Fruit fly (Drosophila melanogaster) whole organism, prepupa: ENCODE data around the gene CG42763.

Experiments used
- Blimp-1 ChIP-seq: fragments of 200-800 bp; sonication (Bioruptor generic); optimal IDR thresholded peaks from 3 replicates; lab custom pipeline; 2017; ENCODE audit warnings: missing biosample characterization, missing genetic modification characterization, mild to moderate bottlenecking, moderate library complexity, missing genetic modification reagents
- CG10669 ChIP-seq: fragments of 200-800 bp; sonication (Bioruptor generic); optimal IDR thresholded peaks from 3 replicates; lab custom pipeline; 2018; ENCODE audit warnings: missing biosample characterization, mild to moderate bottlenecking, missing genetic modification characterization, moderate library complexity
- CG11294 ChIP-seq: fragments of 200-800 bp; sonication (Bioruptor generic); IDR thresholded peaks from 2 replicates; pipeline ENCODE4 v1.3.6; 2022; ENCODE audit warnings: missing biosample characterization, missing genetic modification characterization
- CG11762 ChIP-seq: fragments of 200-800 bp; sonication (Bioruptor generic); optimal IDR thresholded peaks from 3 replicates; lab custom pipeline; 2016; ENCODE audit warnings: missing biosample characterization, missing genetic modification characterization; ENCODE audit not compliant: insufficient read depth
- CG11902 ChIP-seq: fragments of 200-800 bp; sonication (Bioruptor generic); optimal IDR thresholded peaks from 3 replicates; lab custom pipeline; 2016; ENCODE audit warnings: missing biosample characterization, missing genetic modification characterization
- CG15336 ChIP-seq: fragments of 200-800 bp; sonication (Bioruptor generic); IDR thresholded peaks from 2 replicates; pipeline ENCODE4 v1.3.6; 2022; ENCODE audit warnings: missing biosample characterization, missing genetic modification characterization
- CG31627 ChIP-seq: fragments of 200-800 bp; sonication (Bioruptor generic); optimal IDR thresholded peaks from 3 replicates; lab custom pipeline; 2016; ENCODE audit warnings: missing biosample characterization, missing genetic modification characterization
- CG32006 ChIP-seq: fragments of 200-800 bp; sonication (Bioruptor generic); optimal IDR thresholded peaks from 3 replicates; lab custom pipeline; 2017; ENCODE audit warnings: missing biosample characterization, mild to moderate bottlenecking, missing genetic modification characterization
- CG3919 ChIP-seq: fragments of 200-800 bp; sonication (Bioruptor generic); optimal IDR thresholded peaks from 3 replicates; lab custom pipeline; 2016; ENCODE audit warnings: missing biosample characterization, missing genetic modification characterization
- CG4318 ChIP-seq: fragments of 200-800 bp; sonication (Bioruptor generic); optimal IDR thresholded peaks from 3 replicates; lab custom pipeline; 2017; ENCODE audit warnings: missing biosample characterization, mild to moderate bottlenecking, missing genetic modification characterization
- CG6163 ChIP-seq: fragments of 200-800 bp; sonication (Bioruptor generic); IDR thresholded peaks from 3 replicates; pipeline ENCODE4 v1.3.6; 2022; ENCODE audit warnings: missing biosample characterization, missing genetic modification characterization
- CG6276 ChIP-seq: fragments of 200-800 bp; sonication (Bioruptor generic); optimal IDR thresholded peaks from 2 replicates; lab custom pipeline; 2017; ENCODE audit warnings: missing biosample characterization, mild to moderate bottlenecking, missing genetic modification characterization
- CG6792 ChIP-seq: fragments of 200-800 bp; sonication (Bioruptor generic); optimal IDR thresholded peaks from 3 replicates; lab custom pipeline; 2016; ENCODE audit warnings: missing biosample characterization, missing genetic modification characterization
- CG6808 ChIP-seq: fragments of 200-800 bp; sonication (Bioruptor generic); optimal IDR thresholded peaks from 3 replicates; lab custom pipeline; 2017; ENCODE audit warnings: missing biosample characterization, missing genetic modification characterization, mild to moderate bottlenecking, moderate library complexity, missing genetic modification reagents
- CG6854 ChIP-seq: fragments of 200-800 bp; sonication (Bioruptor generic); optimal IDR thresholded peaks from 2 replicates; lab custom pipeline; 2017; ENCODE audit warnings: missing biosample characterization, mild to moderate bottlenecking, missing genetic modification characterization
- CG7368 ChIP-seq: fragments of 200-800 bp; sonication (Bioruptor generic); optimal IDR thresholded peaks from 3 replicates; lab custom pipeline; 2016; ENCODE audit warnings: missing biosample characterization, missing genetic modification characterization
- Eip78C ChIP-seq: fragments of 200-800 bp; sonication (Bioruptor generic); peaks from one replicate; lab custom pipeline; 2016; ENCODE audit warnings: missing biosample characterization, missing genetic modification characterization
- Eip93F ChIP-seq: fragments of 200-800 bp; sonication (Bioruptor generic); optimal IDR thresholded peaks from 2 replicates; lab custom pipeline; 2016; ENCODE audit warnings: missing biosample characterization, mild to moderate bottlenecking, missing genetic modification characterization
- Ets96B ChIP-seq: fragments of 200-800 bp; optimal IDR thresholded peaks from 2 replicates; lab custom pipeline; 2019; ENCODE audit warnings: missing biosample characterization, mild to moderate bottlenecking, missing genetic modification characterization, moderate library complexity
- Gug ChIP-seq: fragments of 200-800 bp; sonication (Bioruptor generic); IDR thresholded peaks from 2 replicates; pipeline ENCODE4 v1.3.6; 2022; ENCODE audit warnings: missing biosample characterization, missing genetic modification characterization
- Hr38 ChIP-seq: sonication (Bioruptor generic); optimal IDR thresholded peaks from 2 replicates; lab custom pipeline; 2016; ENCODE audit warnings: missing biosample characterization, missing genetic modification characterization
- Hr4 ChIP-seq: fragments of 200-800 bp; sonication (Bioruptor generic); optimal IDR thresholded peaks from 3 replicates; lab custom pipeline; 2016; ENCODE audit warnings: missing biosample characterization, missing genetic modification characterization
- Lpt ChIP-seq: fragments of 200-800 bp; sonication (Bioruptor generic); optimal IDR thresholded peaks from 3 replicates; lab custom pipeline; 2016; ENCODE audit warnings: missing biosample characterization, missing genetic modification characterization
- Met ChIP-seq: fragments of 200-800 bp; sonication (Bioruptor generic); optimal IDR thresholded peaks from 3 replicates; lab custom pipeline; 2016; ENCODE audit warnings: missing biosample characterization, missing genetic modification characterization
- OdsH ChIP-seq: fragments of 200-800 bp; sonication (Bioruptor generic); optimal IDR thresholded peaks from 3 replicates; lab custom pipeline; 2016; ENCODE audit warnings: missing biosample characterization, missing genetic modification characterization
- Sox14 ChIP-seq: fragments of 200-800 bp; sonication (Bioruptor generic); optimal IDR thresholded peaks from 3 replicates; lab custom pipeline; 2016; ENCODE audit warnings: missing biosample characterization, missing genetic modification characterization
- Sox15 ChIP-seq: fragments of 200-800 bp; sonication (Bioruptor generic); optimal IDR thresholded peaks from 3 replicates; lab custom pipeline; 2016; ENCODE audit warnings: missing biosample characterization, missing genetic modification characterization
- achi ChIP-seq: fragments of 200-800 bp; sonication (Bioruptor generic); optimal IDR thresholded peaks from 3 replicates; lab custom pipeline; 2016; ENCODE audit warnings: missing biosample characterization, missing genetic modification characterization
- dac ChIP-seq: fragments of 200-800 bp; sonication (Bioruptor generic); optimal IDR thresholded peaks from 2 replicates; lab custom pipeline; 2017; ENCODE audit warnings: missing biosample characterization, mild to moderate bottlenecking, missing genetic modification characterization
- eg ChIP-seq: fragments of 200-800 bp; sonication (Bioruptor generic); IDR thresholded peaks from 3 replicates; pipeline ENCODE4 v1.3.6; 2022; ENCODE audit warnings: missing biosample characterization, missing genetic modification characterization
- esn ChIP-seq: fragments of 200-800 bp; sonication (Bioruptor generic); optimal IDR thresholded peaks from 2 replicates; lab custom pipeline; 2016; ENCODE audit warnings: missing biosample characterization, mild to moderate bottlenecking, missing genetic modification characterization, moderate library complexity
- fd59A ChIP-seq: fragments of 200-800 bp; sonication (Bioruptor generic); optimal IDR thresholded peaks from 2 replicates; lab custom pipeline; 2017; ENCODE audit warnings: missing biosample characterization, mild to moderate bottlenecking, missing genetic modification characterization, missing genetic modification reagents
- fd85E ChIP-seq: fragments of 200-800 bp; sonication (Bioruptor generic); optimal IDR thresholded peaks from 3 replicates; lab custom pipeline; 2016; ENCODE audit warnings: missing biosample characterization, missing genetic modification characterization
- net ChIP-seq: fragments of 200-800 bp; sonication (Bioruptor generic); optimal IDR thresholded peaks from 3 replicates; lab custom pipeline; 2016; ENCODE audit warnings: missing biosample characterization, missing genetic modification characterization
- salr ChIP-seq, 2 experiments: fragments of 200-800 bp; sonication (Bioruptor generic); optimal IDR thresholded peaks; 3 replicates each; lab custom pipeline; 2016 to 2018; ENCODE audit warnings: missing biosample characterization in 2 of 2, missing genetic modification characterization in 2 of 2, mild to moderate bottlenecking in 1 of 2
- spab ChIP-seq: fragments of 200-800 bp; sonication (Bioruptor generic); optimal IDR thresholded peaks from 2 replicates; lab custom pipeline; 2017; ENCODE audit warnings: missing biosample characterization, mild to moderate bottlenecking, missing genetic modification characterization, missing genetic modification reagents
- topi ChIP-seq: fragments of 200-800 bp; sonication (Bioruptor generic); optimal IDR thresholded peaks from 3 replicates; lab custom pipeline; 2016; ENCODE audit warnings: missing biosample characterization, missing genetic modification characterization
- vri ChIP-seq: fragments of 200-800 bp; sonication (Bioruptor generic); optimal IDR thresholded peaks from 3 replicates; lab custom pipeline; 2016; ENCODE audit warnings: missing biosample characterization, mild to moderate bottlenecking, missing genetic modification characterization

CG42763 gene

dm6 chr2L:8146994-8147661, 2.2 kb upstream of the CG42763 start, which contains the start of gene CG31606:
Gene CG31606, plus strand, starts transcription at chr2L:8147611.
- TF ChIP-seq Blimp-1 (GFP tag; lab: Kevin White, UChicago) (no peak), Eip78C (GFP tag; lab: Kevin White, UChicago) (peak; percentile 47), CG11902 (GFP tag; lab: Kevin White, UChicago) (no peak), CG15336 (GFP tag; lab: Robert Waterston, UW) (no peak), Sox15 (no peak), CG3919 (GFP tag; lab: Kevin White, UChicago) (no peak), CG6792 (GFP tag; lab: Kevin White, UChicago) (no peak), fd59A (GFP tag; lab: Kevin White, UChicago) (no peak), eg (GFP tag; lab: Robert Waterston, UW) (no peak), Hr4 (peak; percentile 32), net (GFP tag; lab: Kevin White, UChicago) (no peak), Ets96B (tag; lab: Kevin White, UChicago) (no peak), OdsH (no peak), CG31627 (GFP tag; lab: Kevin White, UChicago) (no peak), CG11294 (GFP tag; lab: Robert Waterston, UW) (no peak), Eip93F (GFP tag; lab: Kevin White, UChicago) (no peak), Lpt (no peak), CG6808 (GFP tag; lab: Kevin White, UChicago) (no peak), CG6276 (GFP tag; lab: Kevin White, UChicago) (peak; percentile 46), Met (GFP tag; lab: Kevin White, UChicago) (no peak), fd85E (GFP tag; lab: Kevin White, UChicago) (no peak), CG6854 (GFP tag; lab: Kevin White, UChicago) (no peak), dac (no peak), Sox14 (GFP tag; lab: Kevin White, UChicago) (peak; percentile 6), CG6163 (GFP tag; lab: Robert Waterston, UW) (no peak), CG10669 (GFP tag; lab: Kevin White, UChicago) (no peak), CG7368 (GFP tag; lab: Kevin White, UChicago) (no peak), CG32006 (GFP tag; lab: Kevin White, UChicago) (peak; percentile 56), spab (GFP tag; lab: Kevin White, UChicago) (no peak)
- TF ChIP-seq, all 60 proteins: peak for 5

- TF ChIP-seq CG15336 (GFP tag; lab: Robert Waterston, UW) (no peak), CG6276 (GFP tag; lab: Kevin White, UChicago) (no peak), Sox15 (no peak), CG4318 (GFP tag; lab: Kevin White, UChicago) (no peak), salr (GFP tag; optimal IDR thresholded peaks at IDR 0.05; lab: Kevin White, UChicago) (no peak), Gug (GFP tag; lab: Robert Waterston, UW) (no peak), Hr38 (no peak), vri (GFP tag; lab: Kevin White, UChicago) (no peak), CG11762 (GFP tag; lab: Kevin White, UChicago) (no peak), esn (GFP tag; lab: Kevin White, UChicago) (no peak), eg (GFP tag; lab: Robert Waterston, UW) (no peak), achi (GFP tag; lab: Kevin White, UChicago) (no peak), CG11902 (GFP tag; lab: Kevin White, UChicago) (no peak), topi (GFP tag; lab: Kevin White, UChicago) (no peak), Ets96B (tag; lab: Kevin White, UChicago) (no peak)
Observed at dm6 chr2L:8143947-8144346, 960 bp downstream of the CG42763 start, which contains the start of gene CG42762. Gene CG42762, minus strand, starts transcription at chr2L:8144047.
